Worm (Caenorhabditis elegans) whole organism, L4 larva: ENCODE measurements around the gene elo-4.
A peak's percentile ranks its signal among the peaks of the same experiment; 100 is the strongest.

Experiments used
- D1046.2 ChIP-seq: fragments of 200-800 bp; sonication (Bioruptor generic); IDR thresholded peaks from 2 replicates; pipeline ENCODE4 v1.3.6; 2022; ENCODE audit warnings: missing genetic modification characterization, missing compliant biosample characterization
- F37D6.2 ChIP-seq: sonication (generic microtip); optimal IDR thresholded peaks from 2 replicates; lab custom pipeline; 2016; ENCODE audit warnings: mild to moderate bottlenecking, missing genetic modification characterization, missing compliant biosample characterization
- Y105C5A.15 ChIP-seq: fragments of 200-800 bp; sonication (Bioruptor generic); IDR thresholded peaks from 2 replicates; pipeline ENCODE4 v1.3.6; 2022; ENCODE audit warnings: missing genetic modification characterization, missing compliant biosample characterization
- aha-1 ChIP-seq: fragments of 150-350 bp; peaks from one replicate; lab custom pipeline; 2014; ENCODE audit warnings: missing biosample characterization, missing genetic modification characterization
- arid-1 ChIP-seq: fragments of 200-800 bp; sonication (Bioruptor generic); conservative IDR thresholded peaks from 2 replicates; pipeline ENCODE4 v1.3.6; 2022; ENCODE audit warnings: missing genetic modification reagents, missing genetic modification characterization, missing compliant biosample characterization
- ctbp-1 ChIP-seq: fragments of 200-800 bp; sonication (Bioruptor generic); IDR thresholded peaks from 2 replicates; pipeline ENCODE4 v1.3.6; 2022; ENCODE audit warnings: missing genetic modification reagents, missing genetic modification characterization, missing compliant biosample characterization
- daf-8 ChIP-seq: fragments of 200-800 bp; sonication (Bioruptor generic); IDR thresholded peaks from 2 replicates; pipeline ENCODE4 v1.3.6; 2022; ENCODE audit warnings: missing genetic modification characterization, missing compliant biosample characterization
- dmd-8 ChIP-seq: fragments of 200-800 bp; sonication (Bioruptor generic); IDR thresholded peaks from 2 replicates; pipeline ENCODE4 v1.3.6; 2022; ENCODE audit warnings: missing genetic modification characterization, missing compliant biosample characterization
- duxl-1 ChIP-seq: sonication (generic microtip); optimal IDR thresholded peaks from 2 replicates; lab custom pipeline; 2016; ENCODE audit warnings: mild to moderate bottlenecking, missing genetic modification characterization, moderate library complexity, missing compliant biosample characterization; ENCODE audit not compliant: poor library complexity
- gei-8 ChIP-seq: fragments of 200-800 bp; sonication (Bioruptor generic); optimal IDR thresholded peaks from 2 replicates; lab custom pipeline; 2018; ENCODE audit warnings: mild to moderate bottlenecking, missing genetic modification characterization, missing compliant biosample characterization
- hlh-11 ChIP-seq: fragments of 200-800 bp; sonication (Bioruptor generic); optimal IDR thresholded peaks from 2 replicates; lab custom pipeline; 2018; ENCODE audit warnings: mild to moderate bottlenecking, missing genetic modification characterization, missing compliant biosample characterization
- hlh-30 ChIP-seq: sonication (generic microtip); optimal IDR thresholded peaks from 2 replicates; lab custom pipeline; 2017; ENCODE audit warnings: antibody characterized with exemption, mild to moderate bottlenecking, missing genetic modification characterization, missing compliant biosample characterization; ENCODE audit not compliant: insufficient read depth
- jun-1 ChIP-seq: fragments of 150-350 bp; optimal IDR thresholded peaks from 2 replicates; lab custom pipeline; 2014; ENCODE audit warnings: missing biosample characterization, missing genetic modification reagents, missing genetic modification characterization
- lin-1 ChIP-seq: fragments of 200-800 bp; sonication (Bioruptor generic); IDR thresholded peaks from 2 replicates; pipeline ENCODE4 v1.3.6; 2022; ENCODE audit warnings: missing genetic modification reagents, missing genetic modification characterization, missing compliant biosample characterization
- lin-29 ChIP-seq: fragments of 200-800 bp; sonication (Bioruptor generic); IDR thresholded peaks from 2 replicates; pipeline ENCODE4 v1.3.6; 2022; ENCODE audit warnings: missing genetic modification reagents, missing genetic modification characterization, missing compliant biosample characterization
- lin-38 ChIP-seq: fragments of 200-800 bp; sonication (Bioruptor generic); IDR thresholded peaks from 2 replicates; pipeline ENCODE4 v1.3.6; 2022; ENCODE audit warnings: missing genetic modification reagents, missing genetic modification characterization, missing compliant biosample characterization
- madf-9 ChIP-seq: fragments of 200-800 bp; sonication (Bioruptor generic); conservative IDR thresholded peaks from 2 replicates; pipeline ENCODE4 v1.3.6; 2022; ENCODE audit warnings: missing genetic modification reagents, missing genetic modification characterization, missing compliant biosample characterization
- mes-2 ChIP-seq: sonication (generic microtip); optimal IDR thresholded peaks from 2 replicates; lab custom pipeline; 2016; ENCODE audit warnings: missing genotype, mild to moderate bottlenecking, missing genetic modification characterization, missing compliant biosample characterization; ENCODE audit not compliant: poor library complexity, severe bottlenecking
- nhr-42 ChIP-seq: fragments of 200-800 bp; sonication (Bioruptor generic); IDR thresholded peaks from 2 replicates; pipeline ENCODE4 v1.3.6; 2022; ENCODE audit warnings: missing genetic modification characterization, missing compliant biosample characterization
- nhr-6 ChIP-seq: fragments of 150-350 bp; optimal IDR thresholded peaks from 2 replicates; lab custom pipeline; 2014; ENCODE audit warnings: missing biosample characterization, missing genetic modification characterization
- nhr-77 ChIP-seq: fragments of 150-350 bp; optimal IDR thresholded peaks from 2 replicates; lab custom pipeline; 2014; ENCODE audit warnings: missing biosample characterization, missing genetic modification characterization
- pha-4 ChIP-seq, 2 experiments: fragments of 150-350 bp in 1 of 2; fragments of 200-800 bp in 1 of 2; sonication (Bioruptor generic) in 1 of 2; IDR thresholded peaks in 1 of 2; optimal IDR thresholded peaks in 1 of 2; 2 replicates each; pipeline versions ENCODE4 v1.3.6 to Lab custom; 2014 to 2022; ENCODE audit warnings: missing genetic modification characterization in 2 of 2, missing genetic modification reagents in 2 of 2, missing biosample characterization in 1 of 2, missing compliant biosample characterization in 1 of 2
- rbr-2 ChIP-seq: sonication (generic microtip); optimal IDR thresholded peaks from 2 replicates; lab custom pipeline; 2016; ENCODE audit warnings: missing genotype, missing genetic modification characterization, missing compliant biosample characterization
- saeg-2 ChIP-seq: fragments of 200-800 bp; sonication (Bioruptor generic); IDR thresholded peaks from 2 replicates; pipeline ENCODE4 v1.3.6; 2022; ENCODE audit warnings: missing genetic modification reagents, missing genetic modification characterization, missing compliant biosample characterization
- set-16 ChIP-seq: fragments of 200-800 bp; sonication (Bioruptor generic); IDR thresholded peaks from 2 replicates; pipeline ENCODE4 v1.3.6; 2022; ENCODE audit warnings: missing genetic modification reagents, missing genetic modification characterization, missing compliant biosample characterization
- unc-62 ChIP-seq, 3 experiments: fragments of 150-350 bp in 1 of 3; sonication (generic microtip); optimal IDR thresholded peaks in 2 of 3; peaks in 1 of 3; 1 replicate in 1 of 3; 2 replicates in 2 of 3; lab custom pipeline; 2014 to 2017; ENCODE audit warnings: missing biosample characterization in 3 of 3, missing genetic modification characterization in 3 of 3, missing genetic modification reagents in 3 of 3, missing genotype in 1 of 3
- zip-2 ChIP-seq: fragments of 150-350 bp; optimal IDR thresholded peaks from 2 replicates; lab custom pipeline; 2014; ENCODE audit warnings: missing biosample characterization, missing genetic modification characterization

Gene elo-4

ce11 chrIII:9346722-9347121, 12.6 kb upstream of the elo-4 start:
- TF ChIP-seq mes-2 (tag; lab: Kevin White, UChicago): peak; percentile 17
- TF ChIP-seq aha-1: peak; percentile 53
- TF ChIP-seq hlh-11: peak; percentile 35
- TF ChIP-seq duxl-1 (tag; lab: Kevin White, UChicago): no peak
- peak; percentile 34; the same call in 1 of the 2 replicates for TF ChIP-seq set-16 (GFP tag; lab: Robert Waterston, UW)
- no peak for TF ChIP-seq pha-4 (GFP tag; IDR thresholded peaks at IDR 0.05; lab: Robert Waterston, UW)
- TF ChIP-seq pha-4 (tag; optimal IDR thresholded peaks at IDR 0.05; lab: Kevin White, UChicago): no peak

DNA sequence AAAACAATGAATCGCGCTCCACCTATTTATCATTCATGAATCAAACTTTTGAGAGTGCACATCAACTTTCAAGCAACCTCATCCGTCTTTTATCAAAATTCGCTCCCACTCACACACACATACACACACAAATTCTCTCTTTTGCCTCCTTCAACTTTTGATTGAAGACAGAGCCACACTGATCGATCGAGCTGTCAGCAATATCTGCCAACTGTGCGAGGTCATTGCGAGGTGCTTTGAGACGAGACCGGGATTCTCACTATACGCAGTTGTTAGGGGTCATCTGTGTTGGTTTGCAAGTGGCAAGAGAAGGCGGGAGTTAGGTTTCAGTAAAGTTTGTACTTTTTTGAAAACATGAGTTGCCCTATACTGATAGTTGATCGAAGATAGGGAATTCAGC, 12.0 kb upstream of the elo-4 start:
- TF ChIP-seq unc-62 (GFP tag; optimal IDR thresholded peaks at IDR 0.05 in 1 of 2; lab: Kevin White, UChicago) (peak in 1 of 2 experiments; percentile 83), unc-62 (tag; optimal IDR thresholded peaks at IDR 0.05; lab: Kevin White, UChicago) (no peak), duxl-1 (tag; lab: Kevin White, UChicago) (no peak), arid-1 (no peak), hlh-11 (peak; percentile 16)

- no peak for TF ChIP-seq ctbp-1 (GFP tag; lab: Robert Waterston, UW)
- TF ChIP-seq daf-8 (GFP tag; lab: Robert Waterston, UW): no peak
- TF ChIP-seq nhr-77 (tag; lab: Kevin White, UChicago): no peak
- TF ChIP-seq nhr-6 (tag; lab: Kevin White, UChicago): no peak
- no peak for TF ChIP-seq madf-9 (GFP tag; lab: Robert Waterston, UW)
- TF ChIP-seq unc-62 (GFP tag; optimal IDR thresholded peaks at IDR 0.05 in 1 of 2; lab: Kevin White, UChicago): no peak
- no peak for TF ChIP-seq unc-62 (tag; optimal IDR thresholded peaks at IDR 0.05; lab: Kevin White, UChicago)
- no peak for TF ChIP-seq lin-1 (GFP tag; lab: Robert Waterston, UW)
- no peak for TF ChIP-seq lin-38 (GFP tag; lab: Robert Waterston, UW)
- TF ChIP-seq Y105C5A.15 (GFP tag; lab: Robert Waterston, UW): no peak
- no peak for TF ChIP-seq gei-8 (GFP tag; lab: Kevin White, UChicago)
- TF ChIP-seq D1046.2 (GFP tag; lab: Robert Waterston, UW): no peak
- TF ChIP-seq hlh-30 (tag; lab: Kevin White, UChicago): no peak
- no peak for TF ChIP-seq nhr-42 (GFP tag; lab: Robert Waterston, UW)
- no peak for TF ChIP-seq lin-29
Observed at ce11 chrIII:9344347-9344746, 10.3 kb upstream of the elo-4 start, which contains the start of gene emb-9. emb-9 (minus strand) TSS chrIII:9344447.

ce11 chrIII:9340025-9340424, 6.0 kb upstream of the elo-4 start:
- TF ChIP-seq unc-62 (GFP tag; optimal IDR thresholded peaks at IDR 0.05 in 1 of 2; lab: Kevin White, UChicago) (peak in 1 of 2 experiments; percentile 93), unc-62 (tag; optimal IDR thresholded peaks at IDR 0.05; lab: Kevin White, UChicago) (no peak), dmd-8 (GFP tag; lab: Robert Waterston, UW) (no peak), D1046.2 (GFP tag; lab: Robert Waterston, UW) (no peak)
- TF ChIP-seq, all 104 proteins: peak for 1

DNA sequence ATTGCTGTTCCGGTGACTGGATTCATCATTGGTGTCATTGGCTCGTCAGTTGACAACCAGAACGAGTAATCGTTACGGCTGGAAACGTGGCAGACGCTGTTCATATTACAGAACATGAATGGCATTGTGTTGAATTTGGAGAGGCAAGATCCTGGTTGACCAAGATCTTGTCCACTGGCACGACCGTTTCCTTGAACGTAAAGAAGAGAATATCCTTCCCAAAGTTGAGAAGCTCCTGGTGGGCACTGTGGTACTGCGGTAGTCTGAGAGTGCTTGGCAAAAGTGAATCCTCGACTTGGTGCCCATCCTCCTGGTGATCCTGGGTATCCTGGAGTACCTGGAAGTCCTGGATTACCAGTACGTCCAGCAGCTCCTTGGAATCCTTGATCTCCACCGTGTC, 3.9 kb upstream of the elo-4 start:
- TF ChIP-seq saeg-2 (GFP tag; lab: Robert Waterston, UW): no peak
- TF ChIP-seq rbr-2 (tag; lab: Kevin White, UChicago): no peak
- no peak for TF ChIP-seq madf-9 (GFP tag; lab: Robert Waterston, UW)
- peak in 1 of 2 experiments; percentile 92 for TF ChIP-seq unc-62 (GFP tag; optimal IDR thresholded peaks at IDR 0.05 in 1 of 2; lab: Kevin White, UChicago)
- TF ChIP-seq unc-62 (tag; optimal IDR thresholded peaks at IDR 0.05; lab: Kevin White, UChicago): no peak

DNA sequence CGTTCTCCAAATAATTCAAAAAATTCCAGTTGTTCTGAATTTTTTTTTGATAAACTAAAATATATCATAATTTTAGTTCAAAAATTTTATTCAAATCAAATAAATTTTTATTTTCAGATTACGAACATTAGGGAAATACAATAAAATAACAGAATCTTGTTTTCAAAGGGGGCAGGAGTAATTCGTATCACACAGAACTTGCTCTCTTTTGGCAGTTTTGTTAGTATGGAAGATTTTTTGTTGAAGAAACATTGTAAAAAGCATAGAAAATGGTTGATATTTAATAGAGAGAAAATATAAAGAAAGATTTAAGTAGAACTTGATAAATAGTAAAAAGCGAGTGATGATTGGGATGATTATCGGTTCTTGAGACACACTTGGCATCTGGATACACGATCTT, 2.7 kb upstream of the elo-4 start:
- TF ChIP-seq zip-2 (no peak), F37D6.2 (tag; lab: Kevin White, UChicago) (no peak), jun-1 (no peak), unc-62 (GFP tag; optimal IDR thresholded peaks at IDR 0.05 in 1 of 2; lab: Kevin White, UChicago) (peak in 1 of 2 experiments; percentile 95), unc-62 (tag; optimal IDR thresholded peaks at IDR 0.05; lab: Kevin White, UChicago) (no peak)
- TF ChIP-seq, all 104 proteins: peak for 1
